Fruit fly (Drosophila melanogaster) whole organism, pupa: ENCODE measurements around the gene Sap-r.

Experiments
- CG10348 ChIP-seq: fragments of 200-800 bp; sonication (Bioruptor generic); IDR thresholded peaks from 2 replicates; pipeline ENCODE4 v1.3.6; 2022; ENCODE audit warnings: missing biosample characterization, missing genetic modification characterization
- CG12605 ChIP-seq: fragments of 200-800 bp; sonication (Bioruptor generic); IDR thresholded peaks from 2 replicates; pipeline ENCODE4 v1.3.6; 2022; ENCODE audit warnings: missing biosample characterization, missing genetic modification characterization
- CG13204 ChIP-seq: fragments of 200-800 bp; sonication (Bioruptor generic); optimal IDR thresholded peaks from 2 replicates; lab custom pipeline; 2018; ENCODE audit warnings: missing biosample characterization, mild to moderate bottlenecking, missing genetic modification characterization, moderate library complexity
- CG14655 ChIP-seq: fragments of 200-800 bp; sonication (Bioruptor generic); optimal IDR thresholded peaks from 3 replicates; lab custom pipeline; 2017; ENCODE audit warnings: mild to moderate bottlenecking, missing biosample characterization, missing genetic modification reagents, missing genetic modification characterization
- CG15710 ChIP-seq: fragments of 200-800 bp; sonication (Bioruptor generic); optimal IDR thresholded peaks from 2 replicates; lab custom pipeline; 2018; ENCODE audit warnings: missing biosample characterization, mild to moderate bottlenecking, missing genetic modification characterization, moderate library complexity
- CG17806 ChIP-seq: fragments of 200-800 bp; sonication (Bioruptor generic); optimal IDR thresholded peaks from 2 replicates; lab custom pipeline; 2018; ENCODE audit warnings: missing biosample characterization, mild to moderate bottlenecking, missing genetic modification characterization, moderate library complexity
- CG32121 ChIP-seq: fragments of 200-800 bp; sonication (Bioruptor generic); IDR thresholded peaks from 2 replicates; pipeline ENCODE4 v1.3.6; 2022; ENCODE audit warnings: missing biosample characterization, missing genetic modification characterization
- CG34367 ChIP-seq: fragments of 200-800 bp; sonication (Bioruptor generic); optimal IDR thresholded peaks from 2 replicates; lab custom pipeline; 2018; ENCODE audit warnings: missing biosample characterization, mild to moderate bottlenecking, missing genetic modification characterization
- CG4496 ChIP-seq: fragments of 200-800 bp; sonication (Bioruptor generic); IDR thresholded peaks from 3 replicates; pipeline ENCODE4 v1.3.6; 2022; ENCODE audit warnings: missing biosample characterization, missing genetic modification characterization
- CG8159 ChIP-seq: fragments of 200-800 bp; sonication (Bioruptor generic); optimal IDR thresholded peaks from 3 replicates; lab custom pipeline; 2018; ENCODE audit warnings: missing biosample characterization, mild to moderate bottlenecking, missing genetic modification characterization, moderate library complexity
- CG8301 ChIP-seq: fragments of 200-800 bp; sonication (Bioruptor generic); optimal IDR thresholded peaks from 2 replicates; lab custom pipeline; 2018; ENCODE audit warnings: missing biosample characterization, mild to moderate bottlenecking, missing genetic modification characterization
- CG9948 ChIP-seq: fragments of 200-800 bp; sonication (Bioruptor generic); optimal IDR thresholded peaks from 2 replicates; lab custom pipeline; 2018; ENCODE audit warnings: missing biosample characterization, mild to moderate bottlenecking, missing genetic modification characterization, moderate library complexity
- D1 ChIP-seq: fragments of 200-800 bp; sonication (Bioruptor generic); optimal IDR thresholded peaks from 2 replicates; lab custom pipeline; 2018; ENCODE audit warnings: missing biosample characterization, mild to moderate bottlenecking, missing genetic modification characterization, moderate library complexity
- EcR ChIP-seq: fragments of 200-800 bp; sonication (Bioruptor generic); optimal IDR thresholded peaks from 3 replicates; lab custom pipeline; 2019; ENCODE audit warnings: missing biosample characterization, missing genetic modification characterization, mild to moderate bottlenecking, moderate library complexity, missing genetic modification reagents
- Ets98B ChIP-seq: fragments of 200-800 bp; sonication (Bioruptor generic); IDR thresholded peaks from 2 replicates; pipeline ENCODE4 v1.3.6; 2022; ENCODE audit warnings: missing biosample characterization, missing genetic modification characterization
- Pif1A ChIP-seq: fragments of 200-800 bp; sonication (Bioruptor generic); optimal IDR thresholded peaks from 3 replicates; lab custom pipeline; 2016; ENCODE audit warnings: missing biosample characterization, missing genetic modification characterization
- Pif1B ChIP-seq: fragments of 200-800 bp; sonication (Bioruptor generic); optimal IDR thresholded peaks from 3 replicates; lab custom pipeline; 2016; ENCODE audit warnings: missing biosample characterization, missing genetic modification characterization
- Snoo ChIP-seq: fragments of 200-800 bp; sonication (Bioruptor generic); optimal IDR thresholded peaks from 3 replicates; lab custom pipeline; 2017; ENCODE audit warnings: missing biosample characterization, mild to moderate bottlenecking, missing genetic modification characterization, inconsistent platforms
- fd96Ca ChIP-seq: fragments of 200-800 bp; sonication (Bioruptor generic); IDR thresholded peaks from 3 replicates; pipeline ENCODE4 v1.3.6; 2022; ENCODE audit warnings: missing biosample characterization, missing genetic modification characterization
- gl ChIP-seq: fragments of 200-800 bp; sonication (Bioruptor generic); optimal IDR thresholded peaks from 2 replicates; lab custom pipeline; 2018; ENCODE audit warnings: missing biosample characterization, mild to moderate bottlenecking, missing genetic modification characterization
- rn ChIP-seq: fragments of 200-800 bp; sonication (Bioruptor generic); IDR thresholded peaks from 2 replicates; pipeline ENCODE4 v1.3.6; 2022; ENCODE audit warnings: missing biosample characterization, missing genetic modification characterization

The Sap-r gene

dm6 chr3R:30888550-30889259, at the start of gene Sap-r:
TSS of gene Sap-r (minus strand) at chr3R:30889062.
- no peak for TF ChIP-seq CG8159 (tag; lab: Kevin White, UChicago)
- TF ChIP-seq fd96Ca (GFP tag; lab: Robert Waterston, UW) = no peak
- TF ChIP-seq CG10348 (GFP tag; lab: Robert Waterston, UW) = no peak
- TF ChIP-seq rn (GFP tag; lab: Robert Waterston, UW) = no peak
- TF ChIP-seq EcR = no peak
- no peak for TF ChIP-seq CG14655 (GFP tag; lab: Kevin White, UChicago)
- TF ChIP-seq CG13204 (GFP tag; lab: Kevin White, UChicago) = no peak
- TF ChIP-seq D1 = no peak
- TF ChIP-seq CG12605 (GFP tag; lab: Robert Waterston, UW) = no peak
- TF ChIP-seq CG4496 (GFP tag; lab: Robert Waterston, UW) = no peak
- TF ChIP-seq CG9948 (tag; lab: Kevin White, UChicago) = no peak
- no peak for TF ChIP-seq Snoo (tag; lab: Kevin White, UChicago)
- TF ChIP-seq CG34367 (tag; lab: Kevin White, UChicago) = no peak
- TF ChIP-seq CG15710 (tag; lab: Kevin White, UChicago) = no peak
- TF ChIP-seq Pif1A (GFP tag; lab: Kevin White, UChicago) = no peak
- no peak for TF ChIP-seq Pif1B (GFP tag; lab: Kevin White, UChicago)
- TF ChIP-seq gl = no peak
- no peak for TF ChIP-seq CG17806 (tag; lab: Kevin White, UChicago)
- TF ChIP-seq CG32121 = no peak

dm6 chr3R:30937002-30937401, 48.1 kb upstream of the Sap-r start, which contains the start of gene CG15550:
TSS of gene CG15550 (minus strand) at chr3R:30937102.
- TF ChIP-seq CG9948 (tag; lab: Kevin White, UChicago) = no peak
- TF ChIP-seq fd96Ca (GFP tag; lab: Robert Waterston, UW) = no peak
- no peak for TF ChIP-seq CG15710 (tag; lab: Kevin White, UChicago)
- no peak for TF ChIP-seq CG8159 (tag; lab: Kevin White, UChicago)
- TF ChIP-seq CG34367 (tag; lab: Kevin White, UChicago) = no peak
- TF ChIP-seq CG12605 (GFP tag; lab: Robert Waterston, UW) = no peak
- no peak for TF ChIP-seq D1
- no peak for TF ChIP-seq Ets98B (GFP tag; lab: Robert Waterston, UW)
- TF ChIP-seq CG14655 (GFP tag; lab: Kevin White, UChicago) = no peak
- TF ChIP-seq rn (GFP tag; lab: Robert Waterston, UW) = no peak
- TF ChIP-seq CG4496 (GFP tag; lab: Robert Waterston, UW) = no peak
- TF ChIP-seq EcR = no peak
- no peak for TF ChIP-seq CG10348 (GFP tag; lab: Robert Waterston, UW)
- TF ChIP-seq Pif1B (GFP tag; lab: Kevin White, UChicago) = no peak
- no peak for TF ChIP-seq Snoo (tag; lab: Kevin White, UChicago)
- TF ChIP-seq CG8301 (tag; lab: Kevin White, UChicago) = no peak
- TF ChIP-seq gl = no peak

dm6 chr3R:30936407-30936806, 47.5 kb upstream of the Sap-r start, which contains the start of gene CG15549:
TSS of gene CG15549 (minus strand) at chr3R:30936507.
- TF ChIP-seq CG13204 (GFP tag; lab: Kevin White, UChicago) = no peak
- TF ChIP-seq CG4496 (GFP tag; lab: Robert Waterston, UW) = no peak
- no peak for TF ChIP-seq CG8301 (tag; lab: Kevin White, UChicago)
- no peak for TF ChIP-seq fd96Ca (GFP tag; lab: Robert Waterston, UW)
- no peak for TF ChIP-seq rn (GFP tag; lab: Robert Waterston, UW)
- TF ChIP-seq CG9948 (tag; lab: Kevin White, UChicago) = no peak
- no peak for TF ChIP-seq Snoo (tag; lab: Kevin White, UChicago)
- TF ChIP-seq Ets98B (GFP tag; lab: Robert Waterston, UW) = no peak
- no peak for TF ChIP-seq D1
- no peak for TF ChIP-seq CG32121

- TF ChIP-seq D1 = no peak
- TF ChIP-seq CG8159 (tag; lab: Kevin White, UChicago) = no peak
- TF ChIP-seq CG15710 (tag; lab: Kevin White, UChicago) = no peak
- TF ChIP-seq, all 21 proteins: peak for 0
Observed at dm6 chr3R:30933894-30934434, 45.1 kb upstream of the Sap-r start.

- TF ChIP-seq gl (no peak), Pif1A (GFP tag; lab: Kevin White, UChicago) (peak; percentile 28), CG34367 (tag; lab: Kevin White, UChicago) (no peak)
Observed at dm6 chr3R:30932092-30932491, 43.2 kb upstream of the Sap-r start.

- no peak for TF ChIP-seq Pif1A (GFP tag; lab: Kevin White, UChicago)
- TF ChIP-seq CG32121 = no peak
- TF ChIP-seq gl = no peak
- TF ChIP-seq Pif1B (GFP tag; lab: Kevin White, UChicago) = no peak
- TF ChIP-seq CG8301 (tag; lab: Kevin White, UChicago) = no peak
- TF ChIP-seq CG10348 (GFP tag; lab: Robert Waterston, UW) = no peak
- no peak for TF ChIP-seq rn (GFP tag; lab: Robert Waterston, UW)
- TF ChIP-seq CG14655 (GFP tag; lab: Kevin White, UChicago) = no peak
- TF ChIP-seq fd96Ca (GFP tag; lab: Robert Waterston, UW) = no peak
Observed at dm6 chr3R:30928634-30929033, 39.8 kb upstream of the Sap-r start.
